Worm (Caenorhabditis elegans) whole organism, L4 larva: Measurements from ENCODE around the gene ceh-37.

Source experiments
- ceh-32 ChIP-seq: sonication (generic microtip); optimal IDR thresholded peaks from 2 replicates; lab custom pipeline; 2016; ENCODE audit warnings: mild to moderate bottlenecking, missing genetic modification characterization, missing compliant biosample characterization; ENCODE audit not compliant: poor library complexity
- ctbp-1 ChIP-seq: fragments of 200-800 bp; sonication (Bioruptor generic); IDR thresholded peaks from 2 replicates; pipeline ENCODE4 v1.3.6; 2022; ENCODE audit warnings: missing genetic modification reagents, missing genetic modification characterization, missing compliant biosample characterization
- egl-43 ChIP-seq: fragments of 200-800 bp; sonication (Bioruptor generic); IDR thresholded peaks from 2 replicates; pipeline ENCODE4 v1.3.6; 2022; ENCODE audit warnings: missing genetic modification reagents, missing genetic modification characterization, missing compliant biosample characterization
- lim-7 ChIP-seq: fragments of 200-800 bp; sonication (Bioruptor generic); IDR thresholded peaks from 2 replicates; pipeline ENCODE4 v1.3.6; 2022; ENCODE audit warnings: missing genetic modification characterization, missing compliant biosample characterization
- lin-1 ChIP-seq: fragments of 200-800 bp; sonication (Bioruptor generic); IDR thresholded peaks from 2 replicates; pipeline ENCODE4 v1.3.6; 2022; ENCODE audit warnings: missing genetic modification reagents, missing genetic modification characterization, missing compliant biosample characterization
- unc-62 ChIP-seq, 3 experiments: fragments of 150-350 bp in 1 of 3; sonication (generic microtip); optimal IDR thresholded peaks in 2 of 3; peaks in 1 of 3; 1 replicate in 1 of 3; 2 replicates in 2 of 3; lab custom pipeline; 2014 to 2017; ENCODE audit warnings: missing biosample characterization in 3 of 3, missing genetic modification characterization in 3 of 3, missing genetic modification reagents in 3 of 3, missing genotype in 1 of 3
- zfp-2 ChIP-seq: sonication (generic microtip); optimal IDR thresholded peaks from 2 replicates; lab custom pipeline; 2016; ENCODE audit warnings: mild to moderate bottlenecking, missing genetic modification characterization, missing compliant biosample characterization

ceh-37 gene

ce11 chrX:14147400-14147799 lies 60.4 kb downstream of the ceh-37 start, which contains the start of gene akt-2:
Gene akt-2 (plus strand): TSS chrX:14147700.
- no peak for TF ChIP-seq egl-43 (GFP tag; lab: Robert Waterston, UW)
- TF ChIP-seq unc-62 (GFP tag; optimal IDR thresholded peaks at IDR 0.05 in 1 of 2; lab: Kevin White, UChicago) = no peak
- TF ChIP-seq unc-62 (tag; optimal IDR thresholded peaks at IDR 0.05; lab: Kevin White, UChicago) = no peak
- no peak for TF ChIP-seq zfp-2 (tag; lab: Kevin White, UChicago)
- TF ChIP-seq lim-7 (GFP tag; lab: Robert Waterston, UW) = no peak
- no peak for TF ChIP-seq ceh-32 (tag; lab: Kevin White, UChicago)
- TF ChIP-seq ctbp-1 (GFP tag; lab: Robert Waterston, UW) = no peak
- no peak for TF ChIP-seq lin-1
- TF ChIP-seq, all 104 proteins: peak for 0
